Fruit fly (Drosophila melanogaster) whole organism, pupa: ENCODE results near the gene Dop1R2.

Source experiments
- CG10348 ChIP-seq: fragments of 200-800 bp; sonication (Bioruptor generic); IDR thresholded peaks from 2 replicates; pipeline ENCODE4 v1.3.6; 2022; ENCODE audit warnings: missing biosample characterization, missing genetic modification characterization
- CG12605 ChIP-seq: fragments of 200-800 bp; sonication (Bioruptor generic); IDR thresholded peaks from 2 replicates; pipeline ENCODE4 v1.3.6; 2022; ENCODE audit warnings: missing biosample characterization, missing genetic modification characterization
- CG13204 ChIP-seq: fragments of 200-800 bp; sonication (Bioruptor generic); optimal IDR thresholded peaks from 2 replicates; lab custom pipeline; 2018; ENCODE audit warnings: missing biosample characterization, mild to moderate bottlenecking, missing genetic modification characterization, moderate library complexity
- CG14655 ChIP-seq: fragments of 200-800 bp; sonication (Bioruptor generic); optimal IDR thresholded peaks from 3 replicates; lab custom pipeline; 2017; ENCODE audit warnings: mild to moderate bottlenecking, missing biosample characterization, missing genetic modification reagents, missing genetic modification characterization
- CG15710 ChIP-seq: fragments of 200-800 bp; sonication (Bioruptor generic); optimal IDR thresholded peaks from 2 replicates; lab custom pipeline; 2018; ENCODE audit warnings: missing biosample characterization, mild to moderate bottlenecking, missing genetic modification characterization, moderate library complexity
- CG17806 ChIP-seq: fragments of 200-800 bp; sonication (Bioruptor generic); optimal IDR thresholded peaks from 2 replicates; lab custom pipeline; 2018; ENCODE audit warnings: missing biosample characterization, mild to moderate bottlenecking, missing genetic modification characterization, moderate library complexity
- CG32121 ChIP-seq: fragments of 200-800 bp; sonication (Bioruptor generic); IDR thresholded peaks from 2 replicates; pipeline ENCODE4 v1.3.6; 2022; ENCODE audit warnings: missing biosample characterization, missing genetic modification characterization
- CG34367 ChIP-seq: fragments of 200-800 bp; sonication (Bioruptor generic); optimal IDR thresholded peaks from 2 replicates; lab custom pipeline; 2018; ENCODE audit warnings: missing biosample characterization, mild to moderate bottlenecking, missing genetic modification characterization
- CG4496 ChIP-seq: fragments of 200-800 bp; sonication (Bioruptor generic); IDR thresholded peaks from 3 replicates; pipeline ENCODE4 v1.3.6; 2022; ENCODE audit warnings: missing biosample characterization, missing genetic modification characterization
- CG8159 ChIP-seq: fragments of 200-800 bp; sonication (Bioruptor generic); optimal IDR thresholded peaks from 3 replicates; lab custom pipeline; 2018; ENCODE audit warnings: missing biosample characterization, mild to moderate bottlenecking, missing genetic modification characterization, moderate library complexity
- CG8301 ChIP-seq: fragments of 200-800 bp; sonication (Bioruptor generic); optimal IDR thresholded peaks from 2 replicates; lab custom pipeline; 2018; ENCODE audit warnings: missing biosample characterization, mild to moderate bottlenecking, missing genetic modification characterization
- CG9948 ChIP-seq: fragments of 200-800 bp; sonication (Bioruptor generic); optimal IDR thresholded peaks from 2 replicates; lab custom pipeline; 2018; ENCODE audit warnings: missing biosample characterization, mild to moderate bottlenecking, missing genetic modification characterization, moderate library complexity
- D1 ChIP-seq: fragments of 200-800 bp; sonication (Bioruptor generic); optimal IDR thresholded peaks from 2 replicates; lab custom pipeline; 2018; ENCODE audit warnings: missing biosample characterization, mild to moderate bottlenecking, missing genetic modification characterization, moderate library complexity
- EcR ChIP-seq: fragments of 200-800 bp; sonication (Bioruptor generic); optimal IDR thresholded peaks from 3 replicates; lab custom pipeline; 2019; ENCODE audit warnings: missing biosample characterization, missing genetic modification characterization, mild to moderate bottlenecking, moderate library complexity, missing genetic modification reagents
- Ets98B ChIP-seq: fragments of 200-800 bp; sonication (Bioruptor generic); IDR thresholded peaks from 2 replicates; pipeline ENCODE4 v1.3.6; 2022; ENCODE audit warnings: missing biosample characterization, missing genetic modification characterization
- Pif1A ChIP-seq: fragments of 200-800 bp; sonication (Bioruptor generic); optimal IDR thresholded peaks from 3 replicates; lab custom pipeline; 2016; ENCODE audit warnings: missing biosample characterization, missing genetic modification characterization
- Pif1B ChIP-seq: fragments of 200-800 bp; sonication (Bioruptor generic); optimal IDR thresholded peaks from 3 replicates; lab custom pipeline; 2016; ENCODE audit warnings: missing biosample characterization, missing genetic modification characterization
- Snoo ChIP-seq: fragments of 200-800 bp; sonication (Bioruptor generic); optimal IDR thresholded peaks from 3 replicates; lab custom pipeline; 2017; ENCODE audit warnings: missing biosample characterization, mild to moderate bottlenecking, missing genetic modification characterization, inconsistent platforms
- fd96Ca ChIP-seq: fragments of 200-800 bp; sonication (Bioruptor generic); IDR thresholded peaks from 3 replicates; pipeline ENCODE4 v1.3.6; 2022; ENCODE audit warnings: missing biosample characterization, missing genetic modification characterization
- gl ChIP-seq: fragments of 200-800 bp; sonication (Bioruptor generic); optimal IDR thresholded peaks from 2 replicates; lab custom pipeline; 2018; ENCODE audit warnings: missing biosample characterization, mild to moderate bottlenecking, missing genetic modification characterization
- rn ChIP-seq: fragments of 200-800 bp; sonication (Bioruptor generic); IDR thresholded peaks from 2 replicates; pipeline ENCODE4 v1.3.6; 2022; ENCODE audit warnings: missing biosample characterization, missing genetic modification characterization

The Dop1R2 gene

dm6 chr3R:29664183-29664829, 4.5 kb upstream of the Dop1R2 start, which contains the start of gene ppk21:
Gene ppk21 (plus strand): TSS chr3R:29664779.
- no peak for TF ChIP-seq CG10348 (GFP tag; lab: Robert Waterston, UW)
- no peak for TF ChIP-seq fd96Ca (GFP tag; lab: Robert Waterston, UW)

DNA sequence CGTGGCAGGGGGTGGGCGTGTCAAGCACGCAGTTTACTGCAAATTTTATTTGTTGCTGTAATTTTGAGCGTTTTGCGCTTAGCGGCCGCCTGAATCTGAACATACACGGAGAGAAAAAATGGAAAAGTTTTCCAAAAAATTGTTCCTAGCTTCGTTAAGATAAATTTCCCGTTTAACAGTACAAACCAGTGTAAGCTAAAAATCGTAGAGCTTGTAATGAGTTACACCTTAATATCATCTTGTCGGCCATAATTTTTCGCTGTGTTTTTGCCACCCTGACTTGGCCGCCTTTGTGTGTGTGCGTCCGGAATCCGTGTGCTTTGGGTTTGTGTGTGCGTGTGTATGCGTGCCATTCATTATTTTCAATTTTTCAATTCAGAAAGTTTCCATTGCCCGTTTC, 8.3 kb downstream of the Dop1R2 start:
- TF ChIP-seq CG8159 (tag; lab: Kevin White, UChicago) (peak; percentile 21), CG4496 (no peak), gl (no peak)
- TF ChIP-seq, all 21 proteins: peak for 1

DNA sequence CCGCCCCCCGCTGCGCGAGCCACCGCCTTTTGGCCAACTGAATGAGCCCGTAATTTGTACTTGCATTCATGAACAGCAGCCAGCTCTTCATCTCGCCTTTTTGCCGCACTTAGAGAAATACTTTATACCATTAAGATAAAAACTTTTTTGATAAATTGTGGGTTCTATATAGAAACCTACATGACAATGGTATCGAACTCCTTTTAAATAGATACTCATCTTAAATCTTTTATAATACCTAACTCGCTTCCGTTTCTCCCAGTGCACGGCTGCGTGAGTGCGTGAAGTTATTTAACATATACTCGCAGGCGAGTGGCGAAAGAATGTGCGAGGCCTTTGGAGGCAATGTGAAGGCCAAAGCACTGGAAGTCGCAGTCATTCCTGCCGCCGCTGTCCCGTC, 33.9 kb downstream of the Dop1R2 start:
- TF ChIP-seq fd96Ca (GFP tag; lab: Robert Waterston, UW), result peak; percentile 51; the same call in 1 of the 3 replicates
- TF ChIP-seq CG4496, result 0 out of 3 replicates have a peak, but pooled peaks have one; percentile 33
- no peak for TF ChIP-seq gl
- no peak for TF ChIP-seq rn (GFP tag; lab: Robert Waterston, UW)
- TF ChIP-seq CG15710 (tag; lab: Kevin White, UChicago), result peak; percentile 46
- TF ChIP-seq CG9948, result no peak
- peak; percentile 13; the same call in 1 of the 2 replicates for TF ChIP-seq Ets98B (GFP tag; lab: Robert Waterston, UW)
- TF ChIP-seq CG13204 (GFP tag; lab: Kevin White, UChicago), result peak; percentile 3
- TF ChIP-seq EcR, result no peak
- no peak for TF ChIP-seq Pif1B (GFP tag; lab: Kevin White, UChicago)
- peak; percentile 49 for TF ChIP-seq CG8159 (tag; lab: Kevin White, UChicago)
- TF ChIP-seq CG17806 (tag; lab: Kevin White, UChicago), result no peak
- TF ChIP-seq CG32121, result no peak
- TF ChIP-seq Snoo (tag; lab: Kevin White, UChicago), result no peak
- TF ChIP-seq Pif1A (GFP tag; lab: Kevin White, UChicago), result no peak
- TF ChIP-seq CG12605 (GFP tag; lab: Robert Waterston, UW), result no peak
- TF ChIP-seq CG8301 (tag; lab: Kevin White, UChicago), result no peak
- no peak for TF ChIP-seq D1
- TF ChIP-seq CG14655 (GFP tag; lab: Kevin White, UChicago), result no peak
- no peak for TF ChIP-seq CG10348 (GFP tag; lab: Robert Waterston, UW)
- TF ChIP-seq CG34367 (tag; lab: Kevin White, UChicago), result no peak

DNA sequence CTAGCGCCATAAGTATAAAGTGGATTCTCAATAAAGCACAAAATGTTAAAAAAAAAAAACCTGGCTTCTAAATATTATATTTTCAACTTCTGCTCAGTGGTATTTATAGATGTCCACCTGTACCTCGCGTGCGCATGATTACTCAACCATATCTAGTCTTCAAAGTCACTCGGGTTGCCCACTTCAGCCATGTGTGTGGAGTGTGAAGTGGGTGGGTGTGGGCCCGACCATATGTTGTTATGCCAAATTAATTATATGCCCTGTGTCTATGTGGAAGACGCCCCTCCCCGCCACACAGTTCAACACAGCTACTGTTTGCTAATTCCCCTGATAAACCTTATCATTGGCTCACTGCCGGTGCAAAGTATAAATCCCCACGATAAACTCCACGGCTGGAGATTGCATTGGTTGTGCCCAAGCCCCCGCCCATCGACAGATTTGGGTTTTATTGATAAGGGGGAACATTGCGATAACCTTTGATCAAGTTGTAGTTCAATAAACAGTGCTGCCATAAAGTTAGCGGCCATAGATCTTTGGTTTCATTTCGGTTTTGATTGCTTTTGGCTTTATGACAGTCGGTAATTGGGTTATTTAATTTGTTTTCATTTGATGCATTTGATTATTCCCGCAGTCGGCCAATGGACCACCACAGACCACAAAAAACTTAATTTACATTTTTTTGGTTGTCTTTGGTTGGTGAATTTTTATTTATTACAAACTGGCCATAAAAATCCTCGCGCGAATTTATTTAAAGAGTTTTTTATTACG, 38.9 kb downstream of the Dop1R2 start:
- TF ChIP-seq CG4496, result no peak
- TF ChIP-seq gl, result no peak
- no peak for TF ChIP-seq Ets98B (GFP tag; lab: Robert Waterston, UW)
- no peak for TF ChIP-seq CG32121
- no peak for TF ChIP-seq fd96Ca (GFP tag; lab: Robert Waterston, UW)
- TF ChIP-seq rn (GFP tag; lab: Robert Waterston, UW), result no peak
- TF ChIP-seq, all 21 proteins: peak for 0

DNA sequence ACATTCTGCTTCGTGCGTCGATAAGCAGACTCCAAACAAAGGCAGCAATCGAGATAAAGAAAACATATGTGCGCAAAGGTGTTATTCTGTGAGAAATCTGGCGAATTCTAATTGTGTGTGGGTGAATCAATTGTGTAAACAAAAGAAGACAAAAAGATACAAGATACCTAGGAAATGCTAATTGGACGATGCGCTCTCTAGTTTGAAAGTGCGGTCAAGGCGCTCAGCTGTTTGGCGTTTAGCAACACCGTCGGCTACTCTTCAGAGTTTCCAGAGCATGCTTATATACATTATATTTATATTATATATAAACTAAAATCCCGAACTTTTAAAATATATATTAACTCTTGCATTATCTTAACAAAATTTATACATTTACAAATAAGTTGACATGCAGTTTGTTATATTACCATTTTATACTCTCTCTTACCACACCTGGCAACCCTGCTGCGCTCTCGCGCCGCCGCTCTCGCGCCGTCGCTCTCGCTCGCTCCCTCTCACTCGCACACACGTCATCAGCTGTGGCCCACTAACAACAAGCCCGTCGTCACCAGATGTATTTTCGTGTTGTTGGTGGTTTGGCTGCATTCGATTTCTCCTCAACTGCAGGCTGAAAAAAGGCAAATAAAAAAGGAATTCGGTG, 41.1 kb downstream of the Dop1R2 start, which contains the start of gene CG1907:
TSS of gene CG1907 (plus strand) at position 551 of the 643 bp plus-strand sequence.
- TF ChIP-seq CG4496 (peak; percentile 98), CG15710 (tag; lab: Kevin White, UChicago) (peak; percentile 97), CG14655 (GFP tag; lab: Kevin White, UChicago) (peak; percentile 98), gl (peak; percentile 91), EcR (peak; percentile 58), CG10348 (GFP tag; lab: Robert Waterston, UW) (peak; percentile 89), rn (GFP tag; lab: Robert Waterston, UW) (peak; percentile 97), Pif1B (GFP tag; lab: Kevin White, UChicago) (peak; percentile 95), Ets98B (GFP tag; lab: Robert Waterston, UW) (peak; percentile 99), CG8159 (tag; lab: Kevin White, UChicago) (peak; percentile 98), CG13204 (GFP tag; lab: Kevin White, UChicago) (peak; percentile 91), CG9948 (peak; percentile 96), Snoo (tag; lab: Kevin White, UChicago) (peak; percentile 98), Pif1A (GFP tag; lab: Kevin White, UChicago) (peak; percentile 91), fd96Ca (GFP tag; lab: Robert Waterston, UW) (peak; percentile 98), CG17806 (tag; lab: Kevin White, UChicago) (peak; percentile 97), CG12605 (GFP tag; lab: Robert Waterston, UW) (peak; percentile 97), CG34367 (tag; lab: Kevin White, UChicago) (peak; percentile 92), CG32121 (peak; percentile 98), D1 (peak; percentile 88), CG8301 (tag; lab: Kevin White, UChicago) (peak; percentile 96)
